Worm (Caenorhabditis elegans) whole organism, young adult: ENCODE data around the gene pqn-89.
A peak's percentile ranks its signal among the peaks of the same experiment; 100 is the strongest.

Experiments
- C06A6.2 ChIP-seq: fragments of 200-800 bp; sonication (Bioruptor generic); conservative IDR thresholded peaks from 2 replicates; pipeline ENCODE4 v1.3.6; 2022; ENCODE audit warnings: missing genetic modification characterization, missing compliant biosample characterization
- F10E7.11 ChIP-seq: sonication (generic microtip); optimal IDR thresholded peaks from 2 replicates; lab custom pipeline; 2017; ENCODE audit warnings: mild to moderate bottlenecking, missing genetic modification characterization, moderate library complexity, missing compliant biosample characterization
- F23B12.7 ChIP-seq: sonication (generic microtip); optimal IDR thresholded peaks from 2 replicates; lab custom pipeline; 2017; ENCODE audit warnings: missing genetic modification characterization, mild to moderate bottlenecking, missing compliant biosample characterization, antibody characterized with exemption, moderate library complexity; ENCODE audit not compliant: insufficient read depth
- F33H1.4 ChIP-seq: fragments of 200-800 bp; sonication (Bioruptor generic); IDR thresholded peaks from 2 replicates; pipeline ENCODE4 v1.3.6; 2022; ENCODE audit warnings: missing genetic modification reagents, missing genetic modification characterization, missing compliant biosample characterization
- T26A5.8 ChIP-seq: sonication (generic microtip); optimal IDR thresholded peaks from 2 replicates; lab custom pipeline; 2016; ENCODE audit warnings: missing genetic modification characterization, missing compliant biosample characterization
- Y53F4B.3 ChIP-seq: fragments of 200-800 bp; sonication (Bioruptor generic); IDR thresholded peaks from 2 replicates; pipeline ENCODE4 v1.3.6; 2022; ENCODE audit warnings: missing genetic modification reagents, missing genetic modification characterization, missing compliant biosample characterization
- Y53G8AR.9 ChIP-seq: fragments of 200-800 bp; sonication (Bioruptor generic); conservative IDR thresholded peaks from 2 replicates; pipeline ENCODE4 v1.3.6; 2022; ENCODE audit warnings: missing genetic modification reagents, missing genetic modification characterization, missing compliant biosample characterization
- Y67H2A.10 ChIP-seq: fragments of 200-800 bp; sonication (Bioruptor generic); conservative IDR thresholded peaks from 2 replicates; pipeline ENCODE4 v1.3.6; 2022; ENCODE audit warnings: missing genetic modification reagents, missing genetic modification characterization, missing compliant biosample characterization
- Y95B8A.8 ChIP-seq: fragments of 200-800 bp; sonication (Bioruptor generic); IDR thresholded peaks from 2 replicates; pipeline ENCODE4 v1.3.6; 2022; ENCODE audit warnings: missing genetic modification reagents, missing genetic modification characterization, missing compliant biosample characterization
- ama-1 ChIP-seq, 3 experiments: fragments of 150-350 bp in 1 of 3; sonication (generic microtip) in 2 of 3; optimal IDR thresholded peaks; 2 replicates each; lab custom pipeline; 2014 to 2018; ENCODE audit warnings: missing biosample characterization in 2 of 3, missing genetic modification characterization in 2 of 3, missing genetic modification reagents in 2 of 3
- attf-3 ChIP-seq: fragments of 200-800 bp; sonication (Bioruptor generic); conservative IDR thresholded peaks from 2 replicates; pipeline ENCODE4 v1.3.6; 2022; ENCODE audit warnings: missing genetic modification reagents, missing genetic modification characterization, missing compliant biosample characterization
- bed-1 ChIP-seq: fragments of 200-800 bp; sonication (Bioruptor generic); IDR thresholded peaks from 2 replicates; pipeline ENCODE4 v1.3.6; 2022; ENCODE audit warnings: missing genetic modification reagents, missing genetic modification characterization, missing compliant biosample characterization
- cebp-1 ChIP-seq, 2 experiments: fragments of 200-800 bp in 1 of 2; sonication (Bioruptor generic) in 1 of 2; sonication (generic microtip) in 1 of 2; IDR thresholded peaks in 1 of 2; optimal IDR thresholded peaks in 1 of 2; 2 replicates each; pipeline versions ENCODE4 v1.3.6 to Lab custom; 2017 to 2022; ENCODE audit warnings: missing compliant biosample characterization in 2 of 2, missing genetic modification characterization in 2 of 2, mild to moderate bottlenecking in 1 of 2, missing genetic modification reagents in 1 of 2, moderate library complexity in 1 of 2
- cebp-2 ChIP-seq: fragments of 200-800 bp; sonication (Bioruptor generic); IDR thresholded peaks from 2 replicates; pipeline ENCODE4 v1.3.6; 2022; ENCODE audit warnings: missing genetic modification characterization, missing compliant biosample characterization
- ceh-40 ChIP-seq: fragments of 200-800 bp; sonication (Bioruptor generic); IDR thresholded peaks from 2 replicates; pipeline ENCODE4 v1.3.6; 2022; ENCODE audit warnings: missing genetic modification characterization, missing compliant biosample characterization
- ceh-58 ChIP-seq: fragments of 200-800 bp; sonication (Bioruptor generic); IDR thresholded peaks from 2 replicates; pipeline ENCODE4 v1.3.6; 2022; ENCODE audit warnings: missing genetic modification characterization, missing compliant biosample characterization
- chd-7 ChIP-seq: sonication (generic microtip); optimal IDR thresholded peaks from 2 replicates; lab custom pipeline; 2016; ENCODE audit warnings: mild to moderate bottlenecking, missing genetic modification characterization, moderate library complexity, missing compliant biosample characterization
- egl-18 ChIP-seq: fragments of 200-800 bp; sonication (Bioruptor generic); IDR thresholded peaks from 2 replicates; pipeline ENCODE4 v1.3.6; 2022; ENCODE audit warnings: missing genetic modification reagents, missing genetic modification characterization, missing compliant biosample characterization
- hlh-26 ChIP-seq: fragments of 200-800 bp; sonication (Bioruptor generic); conservative IDR thresholded peaks from 2 replicates; pipeline ENCODE4 v1.3.6; 2022; ENCODE audit warnings: missing genetic modification reagents, missing genetic modification characterization, missing compliant biosample characterization
- lag-1 ChIP-seq: fragments of 200-800 bp; sonication (Bioruptor generic); IDR thresholded peaks from 2 replicates; pipeline ENCODE4 v1.3.6; 2022; ENCODE audit warnings: missing genetic modification reagents, missing genetic modification characterization, missing compliant biosample characterization
- lin-26 ChIP-seq: fragments of 200-800 bp; sonication (Bioruptor generic); IDR thresholded peaks from 2 replicates; pipeline ENCODE4 v1.3.6; 2022; ENCODE audit warnings: missing genetic modification reagents, missing genetic modification characterization, missing compliant biosample characterization
- lin-35 ChIP-seq, 3 experiments: fragments of 150-350 bp in 2 of 3; sonication (generic microtip) in 1 of 3; optimal IDR thresholded peaks; 2 replicates each; lab custom pipeline; 2014 to 2018; ENCODE audit warnings: missing biosample characterization in 3 of 3, missing genetic modification characterization in 3 of 3, missing genetic modification reagents in 3 of 3
- lsl-1 ChIP-seq: fragments of 200-800 bp; sonication (Bioruptor generic); optimal IDR thresholded peaks from 2 replicates; lab custom pipeline; 2018; ENCODE audit warnings: mild to moderate bottlenecking, missing genetic modification characterization, moderate library complexity, missing compliant biosample characterization
- madf-6 ChIP-seq: fragments of 200-800 bp; sonication (Bioruptor generic); IDR thresholded peaks from 2 replicates; pipeline ENCODE4 v1.3.6; 2022; ENCODE audit warnings: missing genetic modification reagents, missing genetic modification characterization, missing compliant biosample characterization
- nhr-120 ChIP-seq: fragments of 200-800 bp; sonication (Bioruptor generic); IDR thresholded peaks from 2 replicates; pipeline ENCODE4 v1.3.6; 2022; ENCODE audit warnings: missing genetic modification characterization, missing compliant biosample characterization
- nhr-27 ChIP-seq: fragments of 200-800 bp; sonication (Bioruptor generic); optimal IDR thresholded peaks from 2 replicates; lab custom pipeline; 2018; ENCODE audit warnings: mild to moderate bottlenecking, missing genetic modification characterization, moderate library complexity, missing compliant biosample characterization
- nhr-90 ChIP-seq: sonication (generic microtip); optimal IDR thresholded peaks from 2 replicates; lab custom pipeline; 2016; ENCODE audit warnings: missing genotype, mild to moderate bottlenecking, missing genetic modification characterization, missing compliant biosample characterization
- rcor-1 ChIP-seq: fragments of 200-800 bp; sonication (Bioruptor generic); IDR thresholded peaks from 2 replicates; pipeline ENCODE4 v1.3.6; 2022; ENCODE audit warnings: missing genetic modification reagents, missing genetic modification characterization, missing compliant biosample characterization
- sea-2 ChIP-seq: fragments of 200-800 bp; sonication (Bioruptor generic); IDR thresholded peaks from 2 replicates; pipeline ENCODE4 v1.3.6; 2022; ENCODE audit warnings: missing genetic modification characterization, missing compliant biosample characterization
- snpc-1.1 ChIP-seq: sonication (generic microtip); optimal IDR thresholded peaks from 2 replicates; lab custom pipeline; 2017; ENCODE audit warnings: missing genetic modification characterization, mild to moderate bottlenecking, missing compliant biosample characterization, antibody characterized with exemption, moderate library complexity, missing genotype, missing genetic modification reagents; ENCODE audit not compliant: insufficient read depth
- somi-1 ChIP-seq: fragments of 200-800 bp; sonication (Bioruptor generic); optimal IDR thresholded peaks from 2 replicates; lab custom pipeline; 2018; ENCODE audit warnings: mild to moderate bottlenecking, missing genetic modification characterization, missing compliant biosample characterization
- tbx-9 ChIP-seq: sonication (generic microtip); optimal IDR thresholded peaks from 2 replicates; lab custom pipeline; 2016; ENCODE audit warnings: borderline replicate concordance, missing genetic modification characterization, inconsistent platforms, missing compliant biosample characterization
- tlf-1 ChIP-seq: fragments of 200-800 bp; sonication (Bioruptor generic); optimal IDR thresholded peaks from 2 replicates; lab custom pipeline; 2018; ENCODE audit warnings: mild to moderate bottlenecking, missing genetic modification characterization, missing compliant biosample characterization
- zfh-2 ChIP-seq: fragments of 200-800 bp; sonication (Bioruptor generic); conservative IDR thresholded peaks from 2 replicates; pipeline ENCODE4 v1.3.6; 2022; ENCODE audit warnings: missing genetic modification reagents, missing genetic modification characterization, missing compliant biosample characterization
- ztf-22 ChIP-seq: fragments of 200-800 bp; sonication (Bioruptor generic); optimal IDR thresholded peaks from 2 replicates; lab custom pipeline; 2018; ENCODE audit warnings: mild to moderate bottlenecking, missing genetic modification characterization, moderate library complexity, missing compliant biosample characterization

The pqn-89 gene

DNA sequence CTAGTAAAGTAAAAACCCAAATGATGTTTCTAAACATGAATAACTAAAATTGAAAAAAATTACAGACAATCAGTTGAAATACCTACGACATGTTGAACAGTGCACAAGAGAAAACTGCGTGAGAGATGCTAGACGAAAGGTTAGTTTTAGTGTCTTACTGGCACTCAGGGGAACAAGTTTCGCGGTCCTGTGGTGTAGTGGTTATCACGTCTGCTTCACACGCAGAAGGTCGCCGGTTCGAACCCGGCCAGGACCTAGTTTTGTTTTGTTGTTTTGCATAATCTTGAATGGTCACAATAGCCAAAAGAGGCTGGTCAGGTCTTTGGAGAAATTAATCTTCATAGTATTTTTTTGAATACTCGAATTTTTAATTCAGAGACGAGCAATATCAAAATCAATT, 25.5 kb upstream of the pqn-89 start (continued):
- TF ChIP-seq egl-18 = no peak
- TF ChIP-seq Y53F4B.3 (GFP tag; lab: Robert Waterston, UW) = peak; percentile 35; the same call in 1 of the 2 replicates
- no peak for TF ChIP-seq cebp-1 (GFP tag; IDR thresholded peaks at IDR 0.05; lab: Robert Waterston, UW)
- peak; percentile 64 for TF ChIP-seq cebp-1 (tag; optimal IDR thresholded peaks at IDR 0.05; lab: Kevin White, UChicago)
- TF ChIP-seq F10E7.11 (tag; lab: Kevin White, UChicago) = no peak
- no peak for TF ChIP-seq lag-1
- peak; percentile 57; the same call in 1 of the 2 replicates for TF ChIP-seq Y53G8AR.9
- TF ChIP-seq F33H1.4 (GFP tag; lab: Robert Waterston, UW) = 0 out of 2 replicates have a peak, but pooled peaks have one; percentile 16
- TF ChIP-seq Y95B8A.8 (GFP tag; lab: Robert Waterston, UW) = no peak
- TF ChIP-seq hlh-26 (GFP tag; lab: Robert Waterston, UW) = no peak
- no peak for TF ChIP-seq madf-6

ce11 chrIV:6487047-6487446, 19.5 kb upstream of the pqn-89 start, which contains the start of gene Y73B6BL.37:
Gene Y73B6BL.37, plus strand, starts transcription at chrIV:6487347.
- TF ChIP-seq ceh-40 (GFP tag; lab: Robert Waterston, UW) = no peak
- no peak for TF ChIP-seq egl-18
- TF ChIP-seq F23B12.7 = no peak
- TF ChIP-seq cebp-2 (GFP tag; lab: Robert Waterston, UW) = no peak
- TF ChIP-seq ama-1 (optimal IDR thresholded peaks at IDR 0.05; lab: Kevin White, UChicago) = no peak
- no peak for TF ChIP-seq ama-1 (GFP tag; optimal IDR thresholded peaks at IDR 0.05; lab: Kevin White, UChicago)
- TF ChIP-seq tbx-9 (tag; lab: Kevin White, UChicago) = no peak
- TF ChIP-seq attf-3 = no peak
- TF ChIP-seq snpc-1.1 = no peak
- no peak for TF ChIP-seq nhr-90 (tag; lab: Kevin White, UChicago)
- TF ChIP-seq somi-1 (GFP tag; lab: Kevin White, UChicago) = no peak
- TF ChIP-seq lsl-1 (GFP tag; lab: Kevin White, UChicago) = no peak
- TF ChIP-seq tlf-1 = no peak
- no peak for TF ChIP-seq lag-1
- TF ChIP-seq Y67H2A.10 (GFP tag; lab: Robert Waterston, UW) = no peak
- TF ChIP-seq chd-7 (tag; lab: Kevin White, UChicago) = no peak
- TF ChIP-seq ceh-58 (GFP tag; lab: Robert Waterston, UW) = no peak

- TF ChIP-seq nhr-120 (no peak), bed-1 (GFP tag; lab: Robert Waterston, UW) (no peak), lin-26 (GFP tag; lab: Robert Waterston, UW) (no peak), lin-35 (GFP tag; optimal IDR thresholded peaks at IDR 0.05; lab: Kevin White, UChicago) (no peak), cebp-1 (GFP tag; IDR thresholded peaks at IDR 0.05; lab: Robert Waterston, UW) (no peak), cebp-1 (tag; optimal IDR thresholded peaks at IDR 0.05; lab: Kevin White, UChicago) (no peak), C06A6.2 (no peak), T26A5.8 (tag; lab: Kevin White, UChicago) (no peak), sea-2 (no peak), zfh-2 (GFP tag; lab: Robert Waterston, UW) (no peak), Y95B8A.8 (GFP tag; lab: Robert Waterston, UW) (no peak), nhr-27 (tag; lab: Kevin White, UChicago) (no peak), ztf-22 (GFP tag; lab: Kevin White, UChicago) (no peak), Y67H2A.10 (GFP tag; lab: Robert Waterston, UW) (no peak), rcor-1 (GFP tag; lab: Robert Waterston, UW) (no peak), somi-1 (GFP tag; lab: Kevin White, UChicago) (no peak)
Measured at ce11 chrIV:6491915-6492314, 14.6 kb upstream of the pqn-89 start.
